Fruit fly (Drosophila melanogaster) whole organism, embryonic: ENCODE results near the gene CG8173.

ENCODE experiments used
- Atf3 ChIP-seq: fragments of 200-800 bp; sonication (Bioruptor generic); optimal IDR thresholded peaks from 3 replicates; lab custom pipeline; 2016; ENCODE audit warnings: missing biosample characterization, missing genetic modification characterization
- CG12659 ChIP-seq: fragments of 200-800 bp; sonication (Bioruptor generic); optimal IDR thresholded peaks from 3 replicates; lab custom pipeline; 2017; ENCODE audit warnings: mild to moderate bottlenecking, missing biosample characterization, missing genetic modification reagents, missing genetic modification characterization
- CG13287 ChIP-seq: fragments of 200-800 bp; sonication (Bioruptor generic); IDR thresholded peaks from 2 replicates; pipeline ENCODE4 v1.3.6; 2022; ENCODE audit warnings: missing biosample characterization, missing genetic modification characterization; ENCODE audit not compliant: partially characterized antibody
- CG13296 ChIP-seq: fragments of 200-800 bp; sonication (Bioruptor generic); optimal IDR thresholded peaks from 3 replicates; lab custom pipeline; 2018; ENCODE audit warnings: missing biosample characterization, mild to moderate bottlenecking, missing genetic modification characterization
- CG14014 ChIP-seq: fragments of 200-800 bp; sonication (Bioruptor generic); IDR thresholded peaks from 2 replicates; pipeline ENCODE4 v1.3.6; 2022; ENCODE audit warnings: missing biosample characterization, missing genetic modification characterization
- CG14710 ChIP-seq: fragments of 200-800 bp; sonication (Bioruptor generic); optimal IDR thresholded peaks from 3 replicates; lab custom pipeline; 2019; ENCODE audit warnings: missing biosample characterization, mild to moderate bottlenecking, missing genetic modification characterization, moderate library complexity
- CG15601 ChIP-seq: fragments of 200-800 bp; sonication (Bioruptor generic); optimal IDR thresholded peaks from 3 replicates; lab custom pipeline; 2019; ENCODE audit warnings: missing biosample characterization, mild to moderate bottlenecking, missing genetic modification characterization, moderate library complexity
- CG16863 ChIP-seq: fragments of 200-800 bp; sonication (Bioruptor generic); optimal IDR thresholded peaks from 3 replicates; lab custom pipeline; 2016; ENCODE audit warnings: missing biosample characterization, missing genetic modification characterization
- CG17802 ChIP-seq: fragments of 200-800 bp; sonication (Bioruptor generic); optimal IDR thresholded peaks from 2 replicates; lab custom pipeline; 2018; ENCODE audit warnings: missing biosample characterization, mild to moderate bottlenecking, missing genetic modification characterization, moderate library complexity
- CG1792 ChIP-seq: fragments of 200-800 bp; sonication (Bioruptor generic); optimal IDR thresholded peaks from 2 replicates; lab custom pipeline; 2016; ENCODE audit warnings: missing biosample characterization, missing genetic modification characterization
- CG18599 ChIP-seq: fragments of 200-800 bp; sonication (Bioruptor generic); optimal IDR thresholded peaks from 3 replicates; lab custom pipeline; 2017; ENCODE audit warnings: missing biosample characterization, missing genetic modification characterization, mild to moderate bottlenecking, moderate library complexity, missing genetic modification reagents
- CG2202 ChIP-seq: fragments of 200-800 bp; sonication (Bioruptor generic); optimal IDR thresholded peaks from 2 replicates; lab custom pipeline; 2018; ENCODE audit warnings: missing biosample characterization, mild to moderate bottlenecking, missing genetic modification characterization
- CG2875 ChIP-seq: fragments of 200-800 bp; sonication (Bioruptor generic); optimal IDR thresholded peaks from 2 replicates; lab custom pipeline; 2017; ENCODE audit warnings: missing biosample characterization, mild to moderate bottlenecking, missing genetic modification characterization, missing genetic modification reagents
- CG3065 ChIP-seq: fragments of 200-800 bp; sonication (Bioruptor generic); optimal IDR thresholded peaks from 2 replicates; lab custom pipeline; 2016; ENCODE audit warnings: missing biosample characterization, missing genetic modification characterization
- CG3726 ChIP-seq: fragments of 200-800 bp; sonication (Bioruptor generic); IDR thresholded peaks from 3 replicates; pipeline ENCODE4, ENCODE4 v1.3.6; 2022; ENCODE audit warnings: missing biosample characterization, missing genetic modification characterization
- CG6272 ChIP-seq: fragments of 200-800 bp; sonication (Bioruptor generic); IDR thresholded peaks from 2 replicates; pipeline ENCODE4 v1.3.6; 2022; ENCODE audit warnings: missing biosample characterization, missing genetic modification characterization
- CG8478 ChIP-seq: fragments of >200 bp; optimal IDR thresholded peaks from 2 replicates; lab custom pipeline; 2018
- CoRest ChIP-seq: fragments of 200-800 bp; sonication (Bioruptor generic); optimal IDR thresholded peaks from 3 replicates; lab custom pipeline; 2018; ENCODE audit warnings: missing biosample characterization, mild to moderate bottlenecking, missing genetic modification characterization, moderate library complexity
- Dip3 ChIP-seq: fragments of 200-800 bp; sonication (Bioruptor generic); optimal IDR thresholded peaks from 3 replicates; lab custom pipeline; 2016; ENCODE audit warnings: missing biosample characterization, missing genetic modification characterization
- Doc3 ChIP-seq: fragments of 200-800 bp; sonication (Bioruptor generic); IDR thresholded peaks from 3 replicates; pipeline ENCODE4 v1.3.6; 2022; ENCODE audit warnings: missing biosample characterization, missing genetic modification characterization; ENCODE audit not compliant: partially characterized antibody
- Eip74EF ChIP-seq, 2 experiments: fragments of 200-800 bp in 1 of 2; fragments of >200 bp in 1 of 2; sonication (Bioruptor generic) in 1 of 2; optimal IDR thresholded peaks; 2 replicates each; lab custom pipeline; 2017 to 2019; ENCODE audit warnings: missing biosample characterization in 2 of 2, missing genetic modification characterization in 2 of 2, mild to moderate bottlenecking in 1 of 2, moderate library complexity in 1 of 2
- Elba2 ChIP-seq: fragments of 200-800 bp; sonication (Bioruptor generic); optimal IDR thresholded peaks from 3 replicates; lab custom pipeline; 2016; ENCODE audit warnings: missing biosample characterization, missing genetic modification characterization
- HHEX ChIP-seq: fragments of 200-800 bp; sonication (Bioruptor generic); optimal IDR thresholded peaks from 3 replicates; lab custom pipeline; 2017; ENCODE audit warnings: missing biosample characterization, mild to moderate bottlenecking, missing genetic modification characterization, missing genetic modification reagents
- Lhr ChIP-seq: fragments of 200-800 bp; sonication (Bioruptor generic); optimal IDR thresholded peaks from 3 replicates; lab custom pipeline; 2017; ENCODE audit warnings: mild to moderate bottlenecking, missing biosample characterization, missing genetic modification reagents, missing genetic modification characterization
- Myb ChIP-seq: fragments of 200-800 bp; sonication (Bioruptor generic); optimal IDR thresholded peaks from 2 replicates; lab custom pipeline; 2016; ENCODE audit warnings: missing biosample characterization, missing genetic modification characterization
- Oaz ChIP-seq: fragments of 200-800 bp; sonication (Bioruptor generic); IDR thresholded peaks from 2 replicates; pipeline ENCODE4 v1.3.6; 2022; ENCODE audit warnings: missing biosample characterization, missing genetic modification characterization
- Rfx ChIP-seq: fragments of 200-800 bp; sonication (Bioruptor generic); IDR thresholded peaks from 2 replicates; pipeline ENCODE4 v1.3.6; 2022; ENCODE audit warnings: missing biosample characterization, missing genetic modification characterization
- Rx ChIP-seq: fragments of 200-800 bp; sonication (Bioruptor generic); IDR thresholded peaks from 2 replicates; pipeline ENCODE4 v1.3.6; 2022; ENCODE audit warnings: missing biosample characterization, missing genetic modification characterization
- Sin3A ChIP-seq: fragments of >200 bp; optimal IDR thresholded peaks from 2 replicates; lab custom pipeline; 2018
- Xrp1 ChIP-seq: fragments of 200-800 bp; sonication (Bioruptor generic); IDR thresholded peaks from 2 replicates; pipeline ENCODE4 v1.3.6; 2022; ENCODE audit warnings: missing biosample characterization, missing genetic modification characterization
- al ChIP-seq: fragments of 200-800 bp; sonication (Bioruptor generic); IDR thresholded peaks from 2 replicates; pipeline ENCODE4 v1.3.6; 2022; ENCODE audit warnings: missing biosample characterization, missing genetic modification characterization
- chif ChIP-seq, 2 experiments: fragments of 200-800 bp; sonication (Bioruptor generic); optimal IDR thresholded peaks; 3 replicates each; lab custom pipeline; 2016; ENCODE audit warnings: missing biosample characterization in 2 of 2, missing genetic modification characterization in 2 of 2
- esg ChIP-seq: fragments of 200-800 bp; sonication (Bioruptor generic); conservative IDR thresholded peaks from 2 replicates; pipeline ENCODE4 v1.3.6; 2022; ENCODE audit warnings: missing biosample characterization, missing genetic modification characterization
- eve ChIP-seq, 2 experiments: fragments of >200 bp; optimal IDR thresholded peaks; 2 replicates each; lab custom pipeline; 2017; ENCODE audit warnings: missing biosample characterization in 2 of 2, missing genetic modification characterization in 2 of 2
- ewg ChIP-seq: fragments of 200-800 bp; sonication (Bioruptor generic); optimal IDR thresholded peaks from 3 replicates; lab custom pipeline; 2017; ENCODE audit warnings: mild to moderate bottlenecking, missing biosample characterization, missing genetic modification reagents, missing genetic modification characterization
- gem ChIP-seq: fragments of 200-800 bp; sonication (Bioruptor generic); optimal IDR thresholded peaks from 2 replicates; lab custom pipeline; 2019; ENCODE audit warnings: missing biosample characterization, mild to moderate bottlenecking, missing genetic modification characterization, moderate library complexity
- lola ChIP-seq, 3 experiments: fragments of >200 bp in 2 of 3; fragments of 200-800 bp in 1 of 3; sonication (Bioruptor generic) in 1 of 3; optimal IDR thresholded peaks; 2 replicates each; lab custom pipeline; 2017 to 2019; ENCODE audit warnings: missing biosample characterization in 3 of 3, missing genetic modification characterization in 3 of 3, mild to moderate bottlenecking in 1 of 3, moderate library complexity in 1 of 3
- pb ChIP-seq: fragments of 200-800 bp; sonication (Bioruptor generic); optimal IDR thresholded peaks from 3 replicates; lab custom pipeline; 2016; ENCODE audit warnings: missing biosample characterization, missing genetic modification characterization
- pfk ChIP-seq: fragments of 200-800 bp; sonication (Bioruptor generic); optimal IDR thresholded peaks from 2 replicates; lab custom pipeline; 2018; ENCODE audit warnings: missing biosample characterization, mild to moderate bottlenecking, missing genetic modification characterization, moderate library complexity
- psq ChIP-seq: fragments of 200-800 bp; sonication (Bioruptor generic); optimal IDR thresholded peaks from 2 replicates; lab custom pipeline; 2017; ENCODE audit warnings: missing biosample characterization, missing genetic modification characterization
- repo ChIP-seq: fragments of 200-800 bp; sonication (Bioruptor generic); optimal IDR thresholded peaks from 2 replicates; lab custom pipeline; 2016; ENCODE audit warnings: missing biosample characterization, missing genetic modification characterization
- ro ChIP-seq: fragments of 200-800 bp; sonication (Bioruptor generic); IDR thresholded peaks from 2 replicates; pipeline ENCODE4 v1.3.6; 2022; ENCODE audit warnings: missing biosample characterization, missing genetic modification characterization
- sr ChIP-seq: fragments of 200-800 bp; sonication (Bioruptor generic); IDR thresholded peaks from 3 replicates; pipeline ENCODE4 v1.3.6; 2022; ENCODE audit warnings: missing biosample characterization, missing genetic modification characterization
- tgo ChIP-seq: fragments of 200-800 bp; sonication (Bioruptor generic); IDR thresholded peaks from 3 replicates; pipeline ENCODE4 v1.3.6; 2022; ENCODE audit warnings: missing biosample characterization, missing genetic modification characterization
- unc-4 ChIP-seq: fragments of 200-800 bp; sonication (Bioruptor generic); IDR thresholded peaks from 2 replicates; pipeline ENCODE4 v1.3.6; 2022; ENCODE audit warnings: missing biosample characterization, missing genetic modification characterization; ENCODE audit not compliant: partially characterized antibody
- usp ChIP-seq: fragments of >200 bp; optimal IDR thresholded peaks from 2 replicates; lab custom pipeline; 2017; ENCODE audit warnings: missing biosample characterization, missing genetic modification characterization
- zen2 ChIP-seq: fragments of 200-800 bp; sonication (Bioruptor generic); IDR thresholded peaks from 3 replicates; pipeline ENCODE4 v1.3.6; 2022; ENCODE audit warnings: missing biosample characterization, missing genetic modification characterization; ENCODE audit not compliant: partially characterized antibody
- zfh1 ChIP-seq: fragments of 200-800 bp; sonication (Bioruptor generic); IDR thresholded peaks from 3 replicates; pipeline ENCODE4 v1.3.6; 2022; ENCODE audit warnings: missing biosample characterization, missing genetic modification characterization

Gene CG8173

DNA sequence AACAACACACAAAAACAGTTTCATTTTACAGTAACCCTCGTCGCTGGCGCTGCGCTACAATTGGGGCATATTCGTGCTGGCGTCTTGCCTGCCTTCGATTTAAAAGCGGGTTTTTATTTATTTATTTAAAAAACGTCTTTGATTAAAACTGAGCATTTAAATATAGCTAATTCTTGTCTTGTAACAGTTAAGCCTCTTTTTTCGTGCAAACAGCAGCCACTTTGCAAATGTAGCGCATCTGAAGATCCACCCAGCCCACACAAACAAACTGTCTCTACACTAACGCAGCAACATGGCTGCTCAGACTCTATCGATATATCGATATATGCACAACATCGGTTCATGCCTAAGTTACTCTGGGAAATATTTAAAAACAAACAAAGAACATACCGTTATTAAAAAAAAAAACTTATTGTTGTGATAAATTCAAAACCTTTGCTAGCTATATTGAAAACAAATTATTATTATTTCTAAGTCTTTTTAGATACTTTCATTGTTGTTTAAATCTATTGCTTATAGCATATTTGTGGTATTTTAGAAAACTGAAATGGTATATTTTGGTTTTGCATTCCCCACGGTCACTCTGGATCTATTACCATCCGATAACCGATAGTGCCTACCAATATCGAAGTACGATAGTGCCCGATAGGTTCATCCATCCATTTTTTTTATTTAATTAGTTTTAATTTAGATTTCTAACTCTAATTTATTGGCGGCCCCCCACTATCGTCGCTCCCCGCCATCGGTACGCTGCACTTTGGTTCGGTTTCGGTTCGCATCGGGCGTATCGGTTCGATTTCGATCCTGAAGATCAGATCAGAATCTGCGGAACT lies 6.5 kb downstream of the CG8173 start, which contains the start of the genes CG8188 and par-6 (continued):
- TF ChIP-seq CG12659 (GFP tag; lab: Kevin White, UChicago) (peak; percentile 88), Oaz (peak; percentile 66; the same call in 1 of the 2 replicates), CG1792 (GFP tag; lab: Kevin White, UChicago) (peak; percentile 77), zen2 (no peak; the same call in 2 of the 3 replicates), CG18599 (GFP tag; lab: Kevin White, UChicago) (peak; percentile 85), lola (GFP tag; optimal IDR thresholded peaks at IDR 0.05; lab: Kevin White, UChicago) (peak in 1 of 3 experiments; percentile 70), Eip74EF (GFP tag; optimal IDR thresholded peaks at IDR 0.05; lab: Kevin White, UChicago) (peak in 1 of 2 experiments; percentile 69), CG14014 (peak; percentile 92), al (peak; percentile 85), Atf3 (GFP tag; lab: Kevin White, UChicago) (peak; percentile 85), CG2202 (peak; percentile 75), pfk (GFP tag; lab: Kevin White, UChicago) (peak; percentile 10), CoRest (tag; lab: Kevin White, UChicago) (peak; percentile 88), CG15601 (tag; lab: Kevin White, UChicago) (peak; percentile 68), unc-4 (peak; percentile 67), CG16863 (GFP tag; lab: Kevin White, UChicago) (peak; percentile 89), Myb (GFP tag; lab: Kevin White, UChicago) (peak; percentile 72), Rx (GFP tag; lab: Robert Waterston, UW) (peak; percentile 85), usp (GFP tag; lab: Kevin White, UChicago) (no peak), esg (peak; percentile 89), gem (tag; lab: Kevin White, UChicago) (peak; percentile 91), chif (GFP tag; optimal IDR thresholded peaks at IDR 0.05; lab: Kevin White, UChicago) (peak; percentile 79 to 90), ewg (peak; percentile 64), HHEX (GFP tag; lab: Kevin White, UChicago) (peak; percentile 82), Dip3 (GFP tag; lab: Kevin White, UChicago) (peak; percentile 86), pb (peak; percentile 79), CG13287 (GFP tag; lab: Robert Waterston, UW) (peak; percentile 75), ro (GFP tag; lab: Robert Waterston, UW) (no peak; the same call in 1 of the 2 replicates), CG3065 (GFP tag; lab: Kevin White, UChicago) (peak; percentile 26), eve (GFP tag; optimal IDR thresholded peaks at IDR 0.05; lab: Kevin White, UChicago) (peak in 1 of 2 experiments; percentile 83), CG13296 (GFP tag; lab: Kevin White, UChicago) (peak; percentile 87), Xrp1 (peak; percentile 92), Rfx (GFP tag; lab: Robert Waterston, UW) (peak; percentile 92), CG6272 (GFP tag; lab: Robert Waterston, UW) (peak; percentile 81), Elba2 (peak; percentile 89), psq (peak; percentile 50), Doc3 (peak; percentile 62; the same call in 2 of the 3 replicates), CG17802 (tag; lab: Kevin White, UChicago) (peak; percentile 62), Lhr (peak; percentile 47), Sin3A (peak; percentile 62), CG3726 (GFP tag; lab: Robert Waterston, UW) (peak; percentile 77; the same call in 1 of the 3 replicates), sr (GFP tag; lab: Robert Waterston, UW) (no peak; the same call in 2 of the 3 replicates), zfh1 (GFP tag; lab: Robert Waterston, UW) (peak; percentile 93), CG2875 (peak; percentile 68), CG8478 (lab: Kevin White, UChicago) (no peak), CG14710 (tag; lab: Kevin White, UChicago) (peak; percentile 76), repo (peak; percentile 79), tgo (peak; percentile 88)
